Fruit fly (Drosophila melanogaster) whole organism, prepupa: ENCODE measurements around the gene CG44085.

Experiments
- Blimp-1 ChIP-seq: fragments of 200-800 bp; sonication (Bioruptor generic); optimal IDR thresholded peaks from 3 replicates; lab custom pipeline; 2017; ENCODE audit warnings: missing biosample characterization, missing genetic modification characterization, mild to moderate bottlenecking, moderate library complexity, missing genetic modification reagents
- CG10631 ChIP-seq: fragments of 200-800 bp; sonication (Bioruptor generic); optimal IDR thresholded peaks from 2 replicates; lab custom pipeline; 2016; ENCODE audit warnings: missing biosample characterization, missing genetic modification characterization
- CG10669 ChIP-seq: fragments of 200-800 bp; sonication (Bioruptor generic); optimal IDR thresholded peaks from 3 replicates; lab custom pipeline; 2018; ENCODE audit warnings: missing biosample characterization, mild to moderate bottlenecking, missing genetic modification characterization, moderate library complexity
- CG11294 ChIP-seq: fragments of 200-800 bp; sonication (Bioruptor generic); IDR thresholded peaks from 2 replicates; pipeline ENCODE4 v1.3.6; 2022; ENCODE audit warnings: missing biosample characterization, missing genetic modification characterization
- CG11762 ChIP-seq: fragments of 200-800 bp; sonication (Bioruptor generic); optimal IDR thresholded peaks from 3 replicates; lab custom pipeline; 2016; ENCODE audit warnings: missing biosample characterization, missing genetic modification characterization; ENCODE audit not compliant: insufficient read depth
- CG11902 ChIP-seq: fragments of 200-800 bp; sonication (Bioruptor generic); optimal IDR thresholded peaks from 3 replicates; lab custom pipeline; 2016; ENCODE audit warnings: missing biosample characterization, missing genetic modification characterization
- CG15336 ChIP-seq: fragments of 200-800 bp; sonication (Bioruptor generic); IDR thresholded peaks from 2 replicates; pipeline ENCODE4 v1.3.6; 2022; ENCODE audit warnings: missing biosample characterization, missing genetic modification characterization
- CG1621 ChIP-seq: fragments of 200-800 bp; sonication (Bioruptor generic); optimal IDR thresholded peaks from 3 replicates; lab custom pipeline; 2018; ENCODE audit warnings: missing biosample characterization, mild to moderate bottlenecking, missing genetic modification characterization
- CG16779 ChIP-seq: fragments of 200-800 bp; sonication (Bioruptor generic); optimal IDR thresholded peaks from 3 replicates; lab custom pipeline; 2017; ENCODE audit warnings: missing biosample characterization, mild to moderate bottlenecking, missing genetic modification characterization
- CG3032 ChIP-seq: fragments of 200-800 bp; optimal IDR thresholded peaks from 2 replicates; lab custom pipeline; 2019; ENCODE audit warnings: missing biosample characterization, mild to moderate bottlenecking, missing genetic modification characterization, moderate library complexity
- CG31627 ChIP-seq: fragments of 200-800 bp; sonication (Bioruptor generic); optimal IDR thresholded peaks from 3 replicates; lab custom pipeline; 2016; ENCODE audit warnings: missing biosample characterization, missing genetic modification characterization
- CG32006 ChIP-seq: fragments of 200-800 bp; sonication (Bioruptor generic); optimal IDR thresholded peaks from 3 replicates; lab custom pipeline; 2017; ENCODE audit warnings: missing biosample characterization, mild to moderate bottlenecking, missing genetic modification characterization
- CG3919 ChIP-seq: fragments of 200-800 bp; sonication (Bioruptor generic); optimal IDR thresholded peaks from 3 replicates; lab custom pipeline; 2016; ENCODE audit warnings: missing biosample characterization, missing genetic modification characterization
- CG4318 ChIP-seq: fragments of 200-800 bp; sonication (Bioruptor generic); optimal IDR thresholded peaks from 3 replicates; lab custom pipeline; 2017; ENCODE audit warnings: missing biosample characterization, mild to moderate bottlenecking, missing genetic modification characterization
- CG6276 ChIP-seq: fragments of 200-800 bp; sonication (Bioruptor generic); optimal IDR thresholded peaks from 2 replicates; lab custom pipeline; 2017; ENCODE audit warnings: missing biosample characterization, mild to moderate bottlenecking, missing genetic modification characterization
- CG6792 ChIP-seq: fragments of 200-800 bp; sonication (Bioruptor generic); optimal IDR thresholded peaks from 3 replicates; lab custom pipeline; 2016; ENCODE audit warnings: missing biosample characterization, missing genetic modification characterization
- CG6808 ChIP-seq: fragments of 200-800 bp; sonication (Bioruptor generic); optimal IDR thresholded peaks from 3 replicates; lab custom pipeline; 2017; ENCODE audit warnings: missing biosample characterization, missing genetic modification characterization, mild to moderate bottlenecking, moderate library complexity, missing genetic modification reagents
- CG8119 ChIP-seq: fragments of 200-800 bp; sonication (Bioruptor generic); IDR thresholded peaks from 3 replicates; pipeline ENCODE4 v1.3.6; 2022; ENCODE audit warnings: missing biosample characterization, missing genetic modification characterization
- CG8319 ChIP-seq: fragments of 200-800 bp; sonication (Bioruptor generic); optimal IDR thresholded peaks from 3 replicates; lab custom pipeline; 2016; ENCODE audit warnings: missing biosample characterization, missing genetic modification characterization
- CG8632 ChIP-seq: fragments of 200-800 bp; sonication (Bioruptor generic); optimal IDR thresholded peaks from 3 replicates; lab custom pipeline; 2016; ENCODE audit warnings: missing biosample characterization, missing genetic modification characterization
- Eip78C ChIP-seq: fragments of 200-800 bp; sonication (Bioruptor generic); peaks from one replicate; lab custom pipeline; 2016; ENCODE audit warnings: missing biosample characterization, missing genetic modification characterization
- Eip93F ChIP-seq: fragments of 200-800 bp; sonication (Bioruptor generic); optimal IDR thresholded peaks from 2 replicates; lab custom pipeline; 2016; ENCODE audit warnings: missing biosample characterization, mild to moderate bottlenecking, missing genetic modification characterization
- Ets96B ChIP-seq: fragments of 200-800 bp; optimal IDR thresholded peaks from 2 replicates; lab custom pipeline; 2019; ENCODE audit warnings: missing biosample characterization, mild to moderate bottlenecking, missing genetic modification characterization, moderate library complexity
- Gug ChIP-seq: fragments of 200-800 bp; sonication (Bioruptor generic); IDR thresholded peaks from 2 replicates; pipeline ENCODE4 v1.3.6; 2022; ENCODE audit warnings: missing biosample characterization, missing genetic modification characterization
- Hr38 ChIP-seq: sonication (Bioruptor generic); optimal IDR thresholded peaks from 2 replicates; lab custom pipeline; 2016; ENCODE audit warnings: missing biosample characterization, missing genetic modification characterization
- Lpt ChIP-seq: fragments of 200-800 bp; sonication (Bioruptor generic); optimal IDR thresholded peaks from 3 replicates; lab custom pipeline; 2016; ENCODE audit warnings: missing biosample characterization, missing genetic modification characterization
- OdsH ChIP-seq: fragments of 200-800 bp; sonication (Bioruptor generic); optimal IDR thresholded peaks from 3 replicates; lab custom pipeline; 2016; ENCODE audit warnings: missing biosample characterization, missing genetic modification characterization
- Smox ChIP-seq: fragments of 200-800 bp; sonication (Bioruptor generic); optimal IDR thresholded peaks from 3 replicates; lab custom pipeline; 2016; ENCODE audit warnings: missing biosample characterization, missing genetic modification characterization
- Sox102F ChIP-seq: fragments of 200-800 bp; sonication (Bioruptor generic); optimal IDR thresholded peaks from 2 replicates; lab custom pipeline; 2016; ENCODE audit warnings: missing biosample characterization, mild to moderate bottlenecking, missing genetic modification characterization
- Sox14 ChIP-seq: fragments of 200-800 bp; sonication (Bioruptor generic); optimal IDR thresholded peaks from 3 replicates; lab custom pipeline; 2016; ENCODE audit warnings: missing biosample characterization, missing genetic modification characterization
- acj6 ChIP-seq: fragments of 200-800 bp; sonication (Bioruptor generic); optimal IDR thresholded peaks from 3 replicates; lab custom pipeline; 2016; ENCODE audit warnings: missing biosample characterization, missing genetic modification characterization
- cyc ChIP-seq: fragments of 200-800 bp; sonication (Bioruptor generic); optimal IDR thresholded peaks from 3 replicates; lab custom pipeline; 2016; ENCODE audit warnings: missing biosample characterization, missing genetic modification characterization
- dsx ChIP-seq: fragments of 200-800 bp; optimal IDR thresholded peaks from 3 replicates; lab custom pipeline; 2019; ENCODE audit warnings: missing biosample characterization, mild to moderate bottlenecking, missing genetic modification characterization, moderate library complexity; ENCODE audit not compliant: poor library complexity, severe bottlenecking
- eg ChIP-seq: fragments of 200-800 bp; sonication (Bioruptor generic); IDR thresholded peaks from 3 replicates; pipeline ENCODE4 v1.3.6; 2022; ENCODE audit warnings: missing biosample characterization, missing genetic modification characterization
- esn ChIP-seq: fragments of 200-800 bp; sonication (Bioruptor generic); optimal IDR thresholded peaks from 2 replicates; lab custom pipeline; 2016; ENCODE audit warnings: missing biosample characterization, mild to moderate bottlenecking, missing genetic modification characterization, moderate library complexity
- fd59A ChIP-seq: fragments of 200-800 bp; sonication (Bioruptor generic); optimal IDR thresholded peaks from 2 replicates; lab custom pipeline; 2017; ENCODE audit warnings: missing biosample characterization, mild to moderate bottlenecking, missing genetic modification characterization, missing genetic modification reagents
- fd85E ChIP-seq: fragments of 200-800 bp; sonication (Bioruptor generic); optimal IDR thresholded peaks from 3 replicates; lab custom pipeline; 2016; ENCODE audit warnings: missing biosample characterization, missing genetic modification characterization
- lz ChIP-seq: fragments of 200-800 bp; sonication (Bioruptor generic); optimal IDR thresholded peaks from 3 replicates; lab custom pipeline; 2016; ENCODE audit warnings: missing biosample characterization, missing genetic modification characterization
- net ChIP-seq: fragments of 200-800 bp; sonication (Bioruptor generic); optimal IDR thresholded peaks from 3 replicates; lab custom pipeline; 2016; ENCODE audit warnings: missing biosample characterization, missing genetic modification characterization
- salr ChIP-seq, 2 experiments: fragments of 200-800 bp; sonication (Bioruptor generic); optimal IDR thresholded peaks; 3 replicates each; lab custom pipeline; 2016 to 2018; ENCODE audit warnings: missing biosample characterization in 2 of 2, missing genetic modification characterization in 2 of 2, mild to moderate bottlenecking in 1 of 2
- ss ChIP-seq, 2 experiments: fragments of 200-800 bp; sonication (Bioruptor generic); optimal IDR thresholded peaks; 2 replicates in 1 of 2; 3 replicates in 1 of 2; lab custom pipeline; 2017 to 2018; ENCODE audit warnings: mild to moderate bottlenecking in 2 of 2, missing biosample characterization in 2 of 2, missing genetic modification characterization in 2 of 2, moderate library complexity in 1 of 2

Gene CG44085

DNA sequence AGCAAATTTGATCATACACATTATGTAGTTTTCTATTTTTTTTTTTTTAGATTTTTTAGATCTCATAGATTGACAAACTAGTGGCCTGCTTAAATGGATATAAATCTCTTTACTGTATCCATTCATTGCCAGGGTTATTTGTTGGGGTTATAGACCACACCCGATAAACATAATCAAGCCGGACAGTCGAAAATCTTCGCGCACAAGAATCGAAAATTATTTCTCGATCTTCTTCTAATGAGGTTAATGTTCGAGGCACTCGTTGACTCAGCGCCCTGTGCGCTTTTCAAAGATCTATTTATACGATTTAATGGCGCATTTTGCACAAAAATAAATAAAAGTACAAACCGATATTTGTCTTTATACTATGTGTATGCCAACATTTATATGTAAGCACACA lies 1.2 kb upstream of the CG44085 start, which contains the start of gene CG31730:
Gene CG31730 (minus strand): TSS at position 101 of the 400 bp plus-strand sequence.
- TF ChIP-seq Eip93F (GFP tag; lab: Kevin White, UChicago) (no peak), fd85E (GFP tag; lab: Kevin White, UChicago) (no peak), CG8632 (GFP tag; lab: Kevin White, UChicago) (no peak), cyc (no peak), CG1621 (tag; lab: Kevin White, UChicago) (no peak), acj6 (GFP tag; lab: Kevin White, UChicago) (no peak), salr (GFP tag; optimal IDR thresholded peaks at IDR 0.05; lab: Kevin White, UChicago) (no peak), CG16779 (tag; lab: Kevin White, UChicago) (no peak), CG8119 (GFP tag; lab: Robert Waterston, UW) (no peak), Eip78C (no peak), Smox (GFP tag; lab: Kevin White, UChicago) (no peak), CG8319 (GFP tag; lab: Kevin White, UChicago) (no peak), CG4318 (GFP tag; lab: Kevin White, UChicago) (no peak), CG11902 (GFP tag; lab: Kevin White, UChicago) (no peak), CG15336 (no peak), Gug (GFP tag; lab: Robert Waterston, UW) (no peak), fd59A (GFP tag; lab: Kevin White, UChicago) (no peak), Blimp-1 (no peak), CG6276 (no peak), CG11294 (no peak)
- TF ChIP-seq, all 60 proteins: peak for 0

DNA sequence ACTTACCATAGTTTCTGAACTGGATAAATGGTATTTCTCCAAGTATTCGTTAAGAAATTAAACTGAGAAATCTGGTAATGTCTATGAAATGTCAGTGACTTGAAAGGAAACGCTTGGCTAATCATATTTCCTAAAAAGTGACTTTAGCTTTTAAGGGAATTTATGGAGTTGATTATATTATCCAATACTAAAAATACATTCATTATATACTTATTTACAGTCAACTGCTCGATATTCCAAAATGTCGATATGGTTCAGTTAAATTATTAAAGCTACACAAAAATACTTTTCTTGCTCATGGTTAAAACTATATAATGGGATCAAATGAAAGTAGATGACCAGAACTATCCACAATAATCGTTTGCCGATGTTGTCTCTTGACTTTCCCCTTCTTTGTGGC lies 5.0 kb downstream of the CG44085 start, which contains the start of gene CG31848:
Gene CG31848 (minus strand): TSS at position 101 of the 400 bp plus-strand sequence.
- TF ChIP-seq salr (GFP tag; optimal IDR thresholded peaks at IDR 0.05; lab: Kevin White, UChicago): no peak
- TF ChIP-seq Eip93F (GFP tag; lab: Kevin White, UChicago): no peak
- TF ChIP-seq CG11762: no peak
- no peak for TF ChIP-seq Sox102F (GFP tag; lab: Kevin White, UChicago)
- TF ChIP-seq acj6 (GFP tag; lab: Kevin White, UChicago): no peak
- TF ChIP-seq Lpt (GFP tag; lab: Kevin White, UChicago): no peak
- TF ChIP-seq CG8319 (GFP tag; lab: Kevin White, UChicago): no peak
- TF ChIP-seq Blimp-1: no peak
- TF ChIP-seq CG15336: no peak

DNA sequence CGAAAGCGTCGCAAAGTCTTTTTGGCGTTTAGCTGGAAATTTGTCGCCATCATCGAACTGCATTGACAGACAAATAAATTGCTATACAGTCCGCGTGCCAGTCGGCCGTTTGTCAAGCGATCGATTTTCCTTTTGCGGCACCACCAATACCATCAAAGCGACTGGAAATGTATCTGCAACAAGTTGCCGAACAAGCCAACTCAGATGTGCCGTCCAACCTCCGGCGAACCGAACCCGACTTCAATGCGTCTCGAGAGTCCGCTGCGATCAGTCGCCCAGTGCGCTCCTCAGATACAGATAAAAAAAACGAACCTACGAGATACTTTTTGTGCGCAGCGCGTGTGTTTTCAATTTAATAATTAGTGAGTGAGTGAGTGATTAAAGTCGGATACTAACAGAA lies 5.8 kb downstream of the CG44085 start:
- TF ChIP-seq CG6808 (GFP tag; lab: Kevin White, UChicago): peak; percentile 21
- peak; percentile 47; the same call in 1 of the 3 replicates for TF ChIP-seq eg (GFP tag; lab: Robert Waterston, UW)
- TF ChIP-seq esn (GFP tag; lab: Kevin White, UChicago): no peak
- TF ChIP-seq CG3919 (GFP tag; lab: Kevin White, UChicago): peak; percentile 27
- no peak for TF ChIP-seq Eip93F (GFP tag; lab: Kevin White, UChicago)
- TF ChIP-seq CG3032: peak; percentile 23
- TF ChIP-seq Eip78C: peak; percentile 63
- 0 out of 3 replicates have a peak, but pooled peaks have one; percentile 18 for TF ChIP-seq CG8119 (GFP tag; lab: Robert Waterston, UW)
- peak; percentile 41 for TF ChIP-seq CG1621 (tag; lab: Kevin White, UChicago)
- peak in 1 of 2 experiments; percentile 75 for TF ChIP-seq ss (GFP tag; optimal IDR thresholded peaks at IDR 0.05; lab: Kevin White, UChicago)
- no peak for TF ChIP-seq salr (GFP tag; optimal IDR thresholded peaks at IDR 0.05; lab: Kevin White, UChicago)
- no peak for TF ChIP-seq acj6 (GFP tag; lab: Kevin White, UChicago)
- TF ChIP-seq CG32006 (GFP tag; lab: Kevin White, UChicago): peak; percentile 17
- TF ChIP-seq CG31627 (GFP tag; lab: Kevin White, UChicago): no peak
- TF ChIP-seq Hr38 (GFP tag; lab: Kevin White, UChicago): no peak
- TF ChIP-seq, all 60 proteins: peak for 9

DNA sequence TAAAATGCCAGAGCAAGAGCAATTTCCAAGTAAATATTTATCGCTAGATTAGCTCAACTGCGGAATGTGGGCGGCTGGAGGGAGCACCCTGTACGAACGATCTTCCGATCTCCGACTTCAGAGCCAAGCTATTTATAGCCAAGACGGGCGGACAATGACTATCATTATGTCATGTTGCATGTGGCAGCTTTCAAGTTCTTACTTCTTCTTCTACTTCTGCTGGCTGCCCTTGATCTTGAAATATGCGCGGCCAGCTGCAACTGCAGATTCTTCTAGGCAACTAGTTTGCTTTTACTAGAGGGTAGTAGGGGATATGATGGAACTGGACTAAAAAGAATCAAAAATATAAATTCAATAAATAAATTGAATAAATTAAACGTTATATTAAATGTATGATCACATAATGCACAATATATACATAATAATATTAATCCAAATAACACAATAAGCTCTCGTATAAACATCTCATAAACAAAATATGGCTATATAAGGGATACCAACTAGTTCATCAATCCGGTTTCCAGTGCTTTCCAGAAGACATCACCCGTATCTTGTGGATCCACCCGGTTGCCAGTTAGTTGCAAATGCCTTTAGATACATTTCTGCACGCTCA lies 7.3 kb downstream of the CG44085 start:
- TF ChIP-seq CG10631: peak; percentile 51
- TF ChIP-seq CG6808 (GFP tag; lab: Kevin White, UChicago): peak; percentile 51
- peak; percentile 13 for TF ChIP-seq net
- peak; percentile 76 for TF ChIP-seq dsx
- peak; percentile 4 for TF ChIP-seq CG1621 (tag; lab: Kevin White, UChicago)
- peak; percentile 26 for TF ChIP-seq CG10669 (GFP tag; lab: Kevin White, UChicago)
- TF ChIP-seq CG32006 (GFP tag; lab: Kevin White, UChicago): peak; percentile 72
- TF ChIP-seq Lpt (GFP tag; lab: Kevin White, UChicago): peak; percentile 55
- peak; percentile 70 for TF ChIP-seq CG15336
- peak; percentile 72 for TF ChIP-seq CG8119 (GFP tag; lab: Robert Waterston, UW)
- no peak for TF ChIP-seq lz (GFP tag; lab: Kevin White, UChicago)
- TF ChIP-seq ss (GFP tag; optimal IDR thresholded peaks at IDR 0.05; lab: Kevin White, UChicago): peak; percentile 54 to 65
- TF ChIP-seq salr (GFP tag; optimal IDR thresholded peaks at IDR 0.05; lab: Kevin White, UChicago): peak in 1 of 2 experiments; percentile 51
- TF ChIP-seq OdsH (GFP tag; lab: Kevin White, UChicago): peak; percentile 52
- TF ChIP-seq CG4318 (GFP tag; lab: Kevin White, UChicago): peak; percentile 26
- TF ChIP-seq Eip78C: peak; percentile 71
- TF ChIP-seq CG3919 (GFP tag; lab: Kevin White, UChicago): peak; percentile 17
- TF ChIP-seq acj6 (GFP tag; lab: Kevin White, UChicago): peak; percentile 19
- peak; percentile 55 for TF ChIP-seq Ets96B (tag; lab: Kevin White, UChicago)
- TF ChIP-seq CG6792: no peak
- TF ChIP-seq Sox14: peak; percentile 25
- no peak for TF ChIP-seq Blimp-1
